Worm (Caenorhabditis elegans) whole organism, early embryonic: ENCODE data around the gene mam-6.

Source experiments
- B0310.2 ChIP-seq: sonication (generic microtip); optimal IDR thresholded peaks from 2 replicates; lab custom pipeline; 2016; ENCODE audit warnings: mild to moderate bottlenecking, missing genetic modification characterization, missing compliant biosample characterization
- ama-1 ChIP-seq: fragments of 150-350 bp; optimal IDR thresholded peaks from 2 replicates; lab custom pipeline; 2014
- ets-7 ChIP-seq: sonication (generic microtip); optimal IDR thresholded peaks from 2 replicates; lab custom pipeline; 2016; ENCODE audit warnings: missing genotype, missing genetic modification characterization, missing compliant biosample characterization
- flt-1 ChIP-seq: fragments of 200-800 bp; sonication (Bioruptor generic); IDR thresholded peaks from 2 replicates; pipeline ENCODE4 v1.3.6; 2022; ENCODE audit warnings: missing genetic modification characterization, missing compliant biosample characterization
- scrt-1 ChIP-seq: fragments of 200-800 bp; sonication (Bioruptor generic); IDR thresholded peaks from 2 replicates; pipeline ENCODE4 v1.3.6; 2022; ENCODE audit warnings: missing genetic modification characterization, missing compliant biosample characterization
- sea-1 ChIP-seq: fragments of 200-800 bp; sonication (Bioruptor generic); conservative IDR thresholded peaks from 2 replicates; pipeline ENCODE4 v1.3.6; 2022; ENCODE audit warnings: missing genetic modification characterization, missing compliant biosample characterization

ce11 chrX:15092775-15093386 lies 23.7 kb upstream of the mam-6 start:
- no peak for TF ChIP-seq sea-1 (GFP tag; lab: Robert Waterston, UW)
- TF ChIP-seq ama-1: no peak
- no peak for TF ChIP-seq flt-1 (GFP tag; lab: Robert Waterston, UW)
- TF ChIP-seq scrt-1: no peak
- TF ChIP-seq ets-7 (tag; lab: Kevin White, UChicago): no peak
- no peak for TF ChIP-seq B0310.2 (tag; lab: Kevin White, UChicago)
